Worm (Caenorhabditis elegans): ENCODE results near the gene cyp-34A9.

- TF ChIP-seq zag-1 (tag; optimal IDR thresholded peaks at IDR 0.05) (no peak), ztf-11 (tag; optimal IDR thresholded peaks at IDR 0.05) (no peak), nhr-19 (GFP tag; conservative IDR thresholded peaks at IDR 0.05) (no peak), nhr-84 (tag; optimal IDR thresholded peaks at IDR 0.05) (no peak), lin-35 (GFP tag; optimal IDR thresholded peaks at IDR 0.05) (no peak), aly-2 (tag; optimal IDR thresholded peaks at IDR 0.05) (no peak), nhr-237 (tag; optimal IDR thresholded peaks at IDR 0.05) (no peak), pqm-1 (tag; optimal IDR thresholded peaks at IDR 0.05) (no peak)
Observed at ce11 chrV:3985104-3985503, 14.8 kb upstream of the cyp-34A9 start.

Measured in whole organism, L1 larva.